Worm (Caenorhabditis elegans): ENCODE data around the gene W07B8.4.

W07B8.4 gene

ce11 chrV:1151324-1151742, 19.6 kb upstream of the W07B8.4 start (continued):
- TF ChIP-seq lir-3 (tag; optimal IDR thresholded peaks at IDR 0.05) = peak; percentile 93
- peak; percentile 99 for TF ChIP-seq aha-1 (tag)
- peak; percentile 96 for TF ChIP-seq jun-1 (tag; optimal IDR thresholded peaks at IDR 0.05)
- peak; percentile 92 for TF ChIP-seq F10B5.3 (tag; optimal IDR thresholded peaks at IDR 0.05)
- TF ChIP-seq tra-1 (GFP tag; IDR thresholded peaks at IDR 0.05) = peak; percentile 99
- TF ChIP-seq mes-2 (tag; optimal IDR thresholded peaks at IDR 0.05; ENCODE audit: poor library complexity, severe bottlenecking) = peak; percentile 73
- peak; percentile 100 for TF ChIP-seq egl-43 (GFP tag; IDR thresholded peaks at IDR 0.05)
- TF ChIP-seq mdl-1 (tag; optimal IDR thresholded peaks at IDR 0.05) = peak; percentile 96
- TF ChIP-seq nhr-6 (tag; optimal IDR thresholded peaks at IDR 0.05) = peak; percentile 90
- peak; percentile 99 for TF ChIP-seq mdt-29 (GFP tag; IDR thresholded peaks at IDR 0.05)
- TF ChIP-seq arid-1 (GFP tag; conservative IDR thresholded peaks at IDR 0.05) = peak; percentile 90
- TF ChIP-seq F37D6.2 (tag; optimal IDR thresholded peaks at IDR 0.05) = peak; percentile 98
- TF ChIP-seq tag-97 (GFP tag; IDR thresholded peaks at IDR 0.05) = no peak
- TF ChIP-seq snpc-1.2 (GFP tag; IDR thresholded peaks at IDR 0.05) = peak; percentile 59
- TF ChIP-seq ztf-11 (tag; optimal IDR thresholded peaks at IDR 0.05) = no peak
- no peak for TF ChIP-seq daf-19 (GFP tag; conservative IDR thresholded peaks at IDR 0.05)
- peak; percentile 97 for TF ChIP-seq nhr-41 (GFP tag; IDR thresholded peaks at IDR 0.05)
- peak; percentile 98 for TF ChIP-seq nhr-102 (tag; optimal IDR thresholded peaks at IDR 0.05)
- peak; percentile 89 for TF ChIP-seq ceh-32 (tag; optimal IDR thresholded peaks at IDR 0.05; ENCODE audit: poor library complexity)
- TF ChIP-seq lin-1 (GFP tag; IDR thresholded peaks at IDR 0.05) = peak; percentile 97
- peak; percentile 97 for TF ChIP-seq nhr-77 (tag; optimal IDR thresholded peaks at IDR 0.05)
- TF ChIP-seq skn-1 (tag; optimal IDR thresholded peaks at IDR 0.05) = peak; percentile 82
- TF ChIP-seq dmd-9 (GFP tag; IDR thresholded peaks at IDR 0.05) = peak; percentile 98
- peak; percentile 98 for TF ChIP-seq mxl-3 (GFP tag; optimal IDR thresholded peaks at IDR 0.05)
- peak; percentile 98 for TF ChIP-seq vab-7 (GFP tag; IDR thresholded peaks at IDR 0.05)
- TF ChIP-seq spr-1 (tag; optimal IDR thresholded peaks at IDR 0.05) = peak; percentile 96
- TF ChIP-seq zip-2 (tag; optimal IDR thresholded peaks at IDR 0.05) = peak; percentile 86
- TF ChIP-seq dmd-8 (GFP tag; IDR thresholded peaks at IDR 0.05) = peak; percentile 77
- peak; percentile 93 to 95 for TF ChIP-seq hif-1 (tag; optimal IDR thresholded peaks at IDR 0.05)
- TF ChIP-seq T26A8.4 (GFP tag; IDR thresholded peaks at IDR 0.05) = peak; percentile 99
- TF ChIP-seq nhr-48 (tag; optimal IDR thresholded peaks at IDR 0.05) = peak; percentile 98
- peak; percentile 83 for TF ChIP-seq ZK337.2 (GFP tag; IDR thresholded peaks at IDR 0.05)
- TF ChIP-seq mxl-2 (GFP tag; conservative IDR thresholded peaks at IDR 0.05) = peak; percentile 89
- TF ChIP-seq spr-3 (GFP tag; optimal IDR thresholded peaks at IDR 0.05) = peak; percentile 96
- TF ChIP-seq lin-29 (GFP tag; IDR thresholded peaks at IDR 0.05) = peak; percentile 93
- peak; percentile 53 for TF ChIP-seq ceh-44 (GFP tag; IDR thresholded peaks at IDR 0.05)
- TF ChIP-seq fkh-10 (GFP tag; optimal IDR thresholded peaks at IDR 0.05) = peak; percentile 98
- peak; percentile 76 for TF ChIP-seq ces-1 (GFP tag; optimal IDR thresholded peaks at IDR 0.05)
- TF ChIP-seq ztf-7 (tag; optimal IDR thresholded peaks at IDR 0.05) = peak; percentile 23
- TF ChIP-seq rbr-2 (tag; optimal IDR thresholded peaks at IDR 0.05) = peak; percentile 99
- TF ChIP-seq Y48G9A.11 (GFP tag; IDR thresholded peaks at IDR 0.05) = no peak
- TF ChIP-seq lsy-2 (tag; optimal IDR thresholded peaks at IDR 0.05) = peak; percentile 93 to 95
- peak; percentile 44 for TF ChIP-seq unc-130 (GFP tag; optimal IDR thresholded peaks at IDR 0.05)
- TF ChIP-seq php-3 (GFP tag; IDR thresholded peaks at IDR 0.05) = peak; percentile 95
- TF ChIP-seq dmd-6 (GFP tag; IDR thresholded peaks at IDR 0.05) = peak; percentile 100
- peak; percentile 99 for TF ChIP-seq ctbp-1 (GFP tag; IDR thresholded peaks at IDR 0.05)
- peak; percentile 91 for TF ChIP-seq duxl-1 (tag; optimal IDR thresholded peaks at IDR 0.05; ENCODE audit: poor library complexity)
- TF ChIP-seq hlh-11 (tag; optimal IDR thresholded peaks at IDR 0.05) = peak; percentile 100
- TF ChIP-seq ceh-82 (tag; optimal IDR thresholded peaks at IDR 0.05) = no peak
- TF ChIP-seq nhr-42 (GFP tag; IDR thresholded peaks at IDR 0.05) = peak; percentile 97
- TF ChIP-seq nhr-10 (tag; optimal IDR thresholded peaks at IDR 0.05) = peak; percentile 98

Data from whole organism, L4 larva.